Fruit fly (Drosophila melanogaster) whole organism, embryonic: ENCODE data around the gene OtopLc.

ENCODE experiments used
- Awh ChIP-seq: fragments of 200-800 bp; sonication (Bioruptor generic); IDR thresholded peaks from 2 replicates; pipeline ENCODE4, ENCODE4 v1.3.6; 2022; ENCODE audit warnings: missing biosample characterization, missing genetic modification characterization
- CG10462 ChIP-seq: fragments of 200-800 bp; sonication (Bioruptor generic); optimal IDR thresholded peaks from 2 replicates; lab custom pipeline; 2016; ENCODE audit warnings: missing biosample characterization, missing genetic modification characterization
- CG15011 ChIP-seq: fragments of 200-800 bp; sonication (Bioruptor generic); optimal IDR thresholded peaks from 3 replicates; lab custom pipeline; 2018; ENCODE audit warnings: missing biosample characterization, mild to moderate bottlenecking, missing genetic modification characterization
- CG17186 ChIP-seq: fragments of 200-800 bp; sonication (Bioruptor generic); optimal IDR thresholded peaks from 3 replicates; lab custom pipeline; 2017; ENCODE audit warnings: missing biosample characterization, missing genetic modification reagents, missing genetic modification characterization
- CG17568 ChIP-seq: fragments of 200-800 bp; sonication (Bioruptor generic); optimal IDR thresholded peaks from 2 replicates; lab custom pipeline; 2018; ENCODE audit warnings: missing biosample characterization, mild to moderate bottlenecking, missing genetic modification characterization, moderate library complexity
- CG18011 ChIP-seq: fragments of 200-800 bp; sonication (Bioruptor generic); optimal IDR thresholded peaks from 2 replicates; lab custom pipeline; 2017; ENCODE audit warnings: missing biosample characterization, missing genetic modification characterization, mild to moderate bottlenecking, moderate library complexity, missing genotype
- CG2116 ChIP-seq: fragments of 200-800 bp; sonication (Bioruptor generic); optimal IDR thresholded peaks from 3 replicates; lab custom pipeline; 2018; ENCODE audit warnings: missing biosample characterization, mild to moderate bottlenecking, missing genetic modification characterization
- CG2120 ChIP-seq: fragments of 200-800 bp; sonication (Bioruptor generic); optimal IDR thresholded peaks from 3 replicates; lab custom pipeline; 2016; ENCODE audit warnings: missing biosample characterization, missing genetic modification characterization
- CG2889 ChIP-seq: fragments of 200-800 bp; sonication (Bioruptor generic); IDR thresholded peaks from 3 replicates; pipeline ENCODE4 v1.3.6; 2022; ENCODE audit warnings: missing biosample characterization, missing genetic modification characterization
- CG34224 ChIP-seq: fragments of 200-800 bp; sonication (Bioruptor generic); IDR thresholded peaks from 3 replicates; pipeline ENCODE4 v1.3.6; 2022; ENCODE audit warnings: missing biosample characterization, missing genetic modification characterization; ENCODE audit not compliant: partially characterized antibody
- CG6689 ChIP-seq: fragments of 200-800 bp; sonication (Bioruptor generic); IDR thresholded peaks from 2 replicates; pipeline ENCODE4 v1.3.6; 2022; ENCODE audit warnings: missing biosample characterization, missing genetic modification characterization
- CG7271 ChIP-seq: fragments of 200-800 bp; sonication (Bioruptor generic); optimal IDR thresholded peaks from 2 replicates; lab custom pipeline; 2018; ENCODE audit warnings: missing biosample characterization, mild to moderate bottlenecking, missing genetic modification characterization, moderate library complexity
- CG7928 ChIP-seq: fragments of 200-800 bp; sonication (Bioruptor generic); optimal IDR thresholded peaks from 2 replicates; lab custom pipeline; 2017; ENCODE audit warnings: missing biosample characterization, mild to moderate bottlenecking, missing genetic modification characterization
- CG9609 ChIP-seq: fragments of 200-800 bp; sonication (Bioruptor generic); optimal IDR thresholded peaks from 3 replicates; lab custom pipeline; 2016; ENCODE audit warnings: missing biosample characterization, missing genetic modification characterization
- CG9727 ChIP-seq: fragments of 200-800 bp; sonication (Bioruptor generic); optimal IDR thresholded peaks from 3 replicates; lab custom pipeline; 2017; ENCODE audit warnings: missing biosample characterization, mild to moderate bottlenecking, missing genetic modification characterization
- Camta ChIP-seq: fragments of 200-800 bp; sonication (Bioruptor generic); optimal IDR thresholded peaks from 2 replicates; lab custom pipeline; 2016; ENCODE audit warnings: missing biosample characterization, missing genetic modification characterization
- Dp ChIP-seq: fragments of 200-800 bp; sonication (Bioruptor generic); optimal IDR thresholded peaks from 2 replicates; lab custom pipeline; 2018; ENCODE audit warnings: missing biosample characterization, mild to moderate bottlenecking, missing genetic modification characterization, moderate library complexity
- Gsc ChIP-seq: fragments of 200-800 bp; sonication (Bioruptor generic); IDR thresholded peaks from 2 replicates; pipeline ENCODE4 v1.3.6; 2022; ENCODE audit warnings: missing biosample characterization, missing genetic modification characterization
- H15 ChIP-seq: fragments of 200-800 bp; sonication (Bioruptor generic); IDR thresholded peaks from 3 replicates; pipeline ENCODE4 v1.3.6; 2022; ENCODE audit warnings: missing biosample characterization, missing genetic modification characterization
- HmgD ChIP-seq: fragments of 200-800 bp; sonication (Bioruptor generic); optimal IDR thresholded peaks from 3 replicates; lab custom pipeline; 2016; ENCODE audit warnings: missing biosample characterization, missing genetic modification characterization
- Hr78 ChIP-seq, 2 experiments: fragments of 200-800 bp in 1 of 2; fragments of >200 bp in 1 of 2; sonication (Bioruptor generic) in 1 of 2; optimal IDR thresholded peaks; 2 replicates each; lab custom pipeline; 2017 to 2019; ENCODE audit warnings: missing biosample characterization in 2 of 2, missing genetic modification characterization in 2 of 2, mild to moderate bottlenecking in 1 of 2, moderate library complexity in 1 of 2
- Jarid2 ChIP-seq: fragments of 200-800 bp; sonication (Bioruptor generic); optimal IDR thresholded peaks from 3 replicates; lab custom pipeline; 2017; ENCODE audit warnings: mild to moderate bottlenecking, missing biosample characterization, missing genetic modification reagents, missing genetic modification characterization
- Mad ChIP-seq: fragments of 200-800 bp; sonication (Bioruptor generic); optimal IDR thresholded peaks from 2 replicates; lab custom pipeline; 2016; ENCODE audit warnings: missing biosample characterization, missing genetic modification characterization
- Med ChIP-seq: fragments of 200-800 bp; sonication (Bioruptor generic); peaks from one replicate; lab custom pipeline; 2016; ENCODE audit warnings: missing biosample characterization, missing genetic modification characterization, mild to moderate bottlenecking, inconsistent platforms, moderate library complexity
- Mes4 ChIP-seq: fragments of 200-800 bp; sonication (Bioruptor generic); optimal IDR thresholded peaks from 2 replicates; lab custom pipeline; 2016; ENCODE audit warnings: missing biosample characterization, missing genetic modification characterization
- Opbp ChIP-seq: fragments of 200-800 bp; sonication (Bioruptor generic); IDR thresholded peaks from 3 replicates; pipeline ENCODE4 v1.3.6; 2022; ENCODE audit warnings: missing biosample characterization, missing genetic modification characterization; ENCODE audit not compliant: partially characterized antibody
- Ravus ChIP-seq: fragments of 200-800 bp; sonication (Bioruptor generic); IDR thresholded peaks from 2 replicates; pipeline ENCODE4 v1.3.6; 2022; ENCODE audit warnings: missing biosample characterization, missing genetic modification characterization
- Xbp1 ChIP-seq: fragments of 200-800 bp; sonication (Bioruptor generic); optimal IDR thresholded peaks from 3 replicates; lab custom pipeline; 2016; ENCODE audit warnings: missing biosample characterization, mild to moderate bottlenecking, missing genetic modification characterization
- ac ChIP-seq: fragments of 200-800 bp; sonication (Bioruptor generic); optimal IDR thresholded peaks from 3 replicates; lab custom pipeline; 2017; ENCODE audit warnings: missing biosample characterization, mild to moderate bottlenecking, missing genetic modification characterization
- bigmax ChIP-seq: fragments of 200-800 bp; sonication (Bioruptor generic); optimal IDR thresholded peaks from 2 replicates; lab custom pipeline; 2018; ENCODE audit warnings: missing biosample characterization, mild to moderate bottlenecking, missing genetic modification characterization
- cas ChIP-seq: fragments of 200-800 bp; sonication (Bioruptor generic); IDR thresholded peaks from 2 replicates; pipeline ENCODE4 v1.3.6; 2022; ENCODE audit warnings: missing biosample characterization, missing genetic modification characterization
- caup ChIP-seq: fragments of 200-800 bp; sonication (Bioruptor generic); optimal IDR thresholded peaks from 3 replicates; lab custom pipeline; 2017; ENCODE audit warnings: missing biosample characterization, mild to moderate bottlenecking, missing genetic modification characterization, moderate library complexity; ENCODE audit not compliant: severe bottlenecking
- cg ChIP-seq: fragments of 200-800 bp; sonication (Bioruptor generic); optimal IDR thresholded peaks from 3 replicates; lab custom pipeline; 2019; ENCODE audit warnings: missing biosample characterization, mild to moderate bottlenecking, missing genetic modification characterization, moderate library complexity
- chn ChIP-seq: fragments of 200-800 bp; sonication (Bioruptor generic); optimal IDR thresholded peaks from 2 replicates; lab custom pipeline; 2016; ENCODE audit warnings: missing biosample characterization, missing genetic modification characterization
- crp ChIP-seq, 2 experiments: fragments of 200-800 bp; sonication (Bioruptor generic); optimal IDR thresholded peaks; 2 replicates in 1 of 2; 3 replicates in 1 of 2; lab custom pipeline; 2017; ENCODE audit warnings: missing biosample characterization in 2 of 2, missing genetic modification characterization in 2 of 2, mild to moderate bottlenecking in 1 of 2, moderate library complexity in 1 of 2
- ewg ChIP-seq: fragments of 200-800 bp; sonication (Bioruptor generic); optimal IDR thresholded peaks from 3 replicates; lab custom pipeline; 2017; ENCODE audit warnings: mild to moderate bottlenecking, missing biosample characterization, missing genetic modification reagents, missing genetic modification characterization
- gro ChIP-seq: fragments of 200-800 bp; sonication (Bioruptor generic); optimal IDR thresholded peaks from 2 replicates; lab custom pipeline; 2016; ENCODE audit warnings: missing biosample characterization, missing genetic modification characterization
- hbn ChIP-seq: fragments of 200-800 bp; sonication (Bioruptor generic); IDR thresholded peaks from 2 replicates; pipeline ENCODE4 v1.3.6; 2022; ENCODE audit warnings: missing biosample characterization, missing genetic modification characterization; ENCODE audit not compliant: partially characterized antibody
- ken ChIP-seq: fragments of 200-800 bp; sonication (Bioruptor generic); IDR thresholded peaks from 3 replicates; pipeline ENCODE4 v1.3.6; 2022; ENCODE audit warnings: missing biosample characterization, missing genetic modification characterization
- nerfin-2 ChIP-seq: fragments of 200-800 bp; sonication (Bioruptor generic); IDR thresholded peaks from 2 replicates; pipeline ENCODE4 v1.3.6; 2022; ENCODE audit warnings: missing biosample characterization, missing genetic modification characterization; ENCODE audit not compliant: partially characterized antibody
- odd ChIP-seq: fragments of 200-800 bp; sonication (Bioruptor generic); optimal IDR thresholded peaks from 2 replicates; lab custom pipeline; 2017; ENCODE audit warnings: missing biosample characterization, mild to moderate bottlenecking, missing genetic modification characterization
- otp ChIP-seq: fragments of 200-800 bp; sonication (Bioruptor generic); IDR thresholded peaks from 3 replicates; pipeline ENCODE4, ENCODE4 v1.3.6; 2022; ENCODE audit warnings: missing biosample characterization, missing genetic modification characterization
- pita ChIP-seq: fragments of 200-800 bp; sonication (Bioruptor generic); optimal IDR thresholded peaks from 2 replicates; lab custom pipeline; 2017; ENCODE audit warnings: missing biosample characterization, mild to moderate bottlenecking, missing genetic modification characterization
- ranshi ChIP-seq: fragments of 200-800 bp; sonication (Bioruptor generic); IDR thresholded peaks from 2 replicates; pipeline ENCODE4 v1.3.6; 2022; ENCODE audit warnings: missing biosample characterization, missing genetic modification characterization
- run ChIP-seq: fragments of 200-800 bp; sonication (Bioruptor generic); optimal IDR thresholded peaks from 3 replicates; lab custom pipeline; 2018; ENCODE audit warnings: missing biosample characterization, mild to moderate bottlenecking, missing genetic modification characterization
- schlank ChIP-seq: fragments of 200-800 bp; sonication (Bioruptor generic); optimal IDR thresholded peaks from 2 replicates; lab custom pipeline; 2018; ENCODE audit warnings: missing biosample characterization, mild to moderate bottlenecking, missing genetic modification characterization
- so ChIP-seq: fragments of 200-800 bp; sonication (Bioruptor generic); IDR thresholded peaks from 3 replicates; pipeline ENCODE4 v1.3.6; 2022; ENCODE audit warnings: missing biosample characterization, missing genetic modification characterization
- vvl ChIP-seq: fragments of 200-800 bp; sonication (Bioruptor generic); IDR thresholded peaks from 2 replicates; pipeline ENCODE4 v1.3.6; 2022; ENCODE audit warnings: missing biosample characterization, missing genetic modification characterization
- zen2 ChIP-seq: fragments of 200-800 bp; sonication (Bioruptor generic); IDR thresholded peaks from 3 replicates; pipeline ENCODE4 v1.3.6; 2022; ENCODE audit warnings: missing biosample characterization, missing genetic modification characterization; ENCODE audit not compliant: partially characterized antibody
- zfh1 ChIP-seq: fragments of 200-800 bp; sonication (Bioruptor generic); IDR thresholded peaks from 3 replicates; pipeline ENCODE4 v1.3.6; 2022; ENCODE audit warnings: missing biosample characterization, missing genetic modification characterization

OtopLc gene

DNA sequence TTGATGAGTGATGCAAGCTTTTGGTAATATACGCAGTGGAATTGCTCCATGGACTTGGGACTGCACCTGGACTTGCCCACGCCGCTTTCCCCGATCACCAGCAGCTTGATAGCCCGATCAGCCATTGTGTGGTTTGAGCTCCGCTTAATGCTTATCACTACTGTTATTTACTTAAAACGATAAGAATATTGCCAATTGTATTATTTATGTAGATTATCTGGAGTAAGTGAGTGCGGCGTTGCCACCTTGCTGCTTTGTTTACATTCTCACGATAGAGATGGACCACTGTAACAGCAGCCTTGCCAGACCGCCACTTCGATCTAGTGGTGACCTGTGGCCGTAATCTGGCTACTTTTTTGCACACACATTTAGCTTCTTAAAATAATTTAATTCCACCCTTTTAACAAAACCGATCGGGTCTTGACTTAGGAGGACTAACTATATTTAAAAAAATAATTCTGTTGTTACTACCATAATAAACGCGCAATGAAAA, 8.9 kb upstream of the OtopLc start, which contains the start of gene Rab18 (continued):
- TF ChIP-seq cg (GFP tag; lab: Kevin White, UChicago) (no peak), chn (GFP tag; lab: Kevin White, UChicago) (peak; percentile 2), Camta (GFP tag; lab: Kevin White, UChicago) (no peak), CG2116 (GFP tag; lab: Kevin White, UChicago) (no peak), so (GFP tag; lab: Robert Waterston, UW) (no peak), Mes4 (no peak), CG7271 (tag; lab: Kevin White, UChicago) (no peak), Hr78 (GFP tag; optimal IDR thresholded peaks at IDR 0.05; lab: Kevin White, UChicago) (no peak), CG18011 (GFP tag; lab: Kevin White, UChicago) (no peak), ewg (GFP tag; lab: Kevin White, UChicago) (no peak), Jarid2 (GFP tag; lab: Kevin White, UChicago) (no peak), Gsc (GFP tag; lab: Robert Waterston, UW) (no peak), bigmax (no peak), caup (GFP tag; lab: Kevin White, UChicago) (no peak), zen2 (GFP tag; lab: Robert Waterston, UW) (no peak), CG10462 (no peak), CG9727 (GFP tag; lab: Kevin White, UChicago) (no peak), Mad (GFP tag; lab: Kevin White, UChicago) (no peak), H15 (GFP tag; lab: Robert Waterston, UW) (no peak), Dp (GFP tag; lab: Kevin White, UChicago) (no peak), vvl (peak; percentile 75), Awh (GFP tag; lab: Robert Waterston, UW) (no peak), gro (no peak), CG7928 (GFP tag; lab: Kevin White, UChicago) (no peak), nerfin-2 (GFP tag; lab: Robert Waterston, UW) (no peak), crp (GFP tag; optimal IDR thresholded peaks at IDR 0.05; lab: Kevin White, UChicago) (no peak), run (tag; lab: Kevin White, UChicago) (no peak), ac (no peak), pita (GFP tag; lab: Kevin White, UChicago) (no peak), CG2889 (GFP tag; lab: Robert Waterston, UW) (no peak), HmgD (GFP tag; lab: Kevin White, UChicago) (no peak), hbn (GFP tag; lab: Robert Waterston, UW) (no peak), CG17568 (GFP tag; lab: Kevin White, UChicago) (no peak), ranshi (GFP tag; lab: Robert Waterston, UW) (peak; percentile 53; the same call in 1 of the 2 replicates), Xbp1 (peak; percentile 59), Med (GFP tag; lab: Kevin White, UChicago) (peak; percentile 87), Ravus (no peak), CG6689 (GFP tag; lab: Robert Waterston, UW) (no peak; the same call in 1 of the 2 replicates), CG15011 (GFP tag; lab: Kevin White, UChicago) (no peak), ken (peak; percentile 49; the same call in 1 of the 3 replicates), otp (GFP tag; lab: Robert Waterston, UW) (no peak), schlank (tag; lab: Kevin White, UChicago) (no peak), zfh1 (GFP tag; lab: Robert Waterston, UW) (peak; percentile 52; the same call in 1 of the 3 replicates), CG34224 (GFP tag; lab: Robert Waterston, UW) (no peak), CG17186 (no peak), CG2120 (GFP tag; lab: Kevin White, UChicago) (peak; percentile 46), Opbp (GFP tag; lab: Robert Waterston, UW) (peak; percentile 59; the same call in 1 of the 3 replicates), CG9609 (GFP tag; lab: Kevin White, UChicago) (peak; percentile 29), odd (GFP tag; lab: Kevin White, UChicago) (no peak), cas (0 out of 2 replicates have a peak, but pooled peaks have one; percentile 26)
